Worm (Caenorhabditis elegans) whole organism, late embryonic: ENCODE measurements around the gene csn-5.
A peak's percentile ranks its signal among the peaks of the same experiment; 100 is the strongest.

Experiments
- C08G9.2 ChIP-seq: sonication (generic microtip); optimal IDR thresholded peaks from 2 replicates; lab custom pipeline; 2016; ENCODE audit warnings: mild to moderate bottlenecking, missing genetic modification characterization, moderate library complexity, missing compliant biosample characterization
- C38D4.7 ChIP-seq: fragments of 200-800 bp; sonication (Bioruptor generic); optimal IDR thresholded peaks from 2 replicates; lab custom pipeline; 2018; ENCODE audit warnings: mild to moderate bottlenecking, missing genetic modification characterization, moderate library complexity, missing compliant biosample characterization
- F13H6.1 ChIP-seq: sonication (generic microtip); optimal IDR thresholded peaks from 2 replicates; lab custom pipeline; 2016; ENCODE audit warnings: missing genetic modification characterization, missing compliant biosample characterization
- K02D7.2 ChIP-seq: sonication (generic microtip); optimal IDR thresholded peaks from 2 replicates; lab custom pipeline; 2017; ENCODE audit warnings: mild to moderate bottlenecking, missing genetic modification characterization, missing compliant biosample characterization
- K09A11.1 ChIP-seq: sonication (generic microtip); optimal IDR thresholded peaks from 2 replicates; lab custom pipeline; 2017; ENCODE audit warnings: antibody characterized with exemption, mild to moderate bottlenecking, missing genetic modification characterization, missing compliant biosample characterization; ENCODE audit not compliant: insufficient read depth
- T23F11.4 ChIP-seq: fragments of 200-800 bp; sonication (Bioruptor generic); optimal IDR thresholded peaks from 2 replicates; lab custom pipeline; 2018; ENCODE audit warnings: mild to moderate bottlenecking, missing genetic modification characterization, missing compliant biosample characterization
- ahr-1 ChIP-seq: sonication (generic microtip); optimal IDR thresholded peaks from 2 replicates; lab custom pipeline; 2016; ENCODE audit warnings: missing genetic modification characterization, missing compliant biosample characterization
- ama-1 ChIP-seq: fragments of 150-350 bp; optimal IDR thresholded peaks from 2 replicates; lab custom pipeline; 2014
- ceh-18 ChIP-seq: sonication (generic microtip); optimal IDR thresholded peaks from 2 replicates; lab custom pipeline; 2016; ENCODE audit warnings: missing genetic modification characterization, missing compliant biosample characterization
- ceh-19 ChIP-seq: fragments of 200-800 bp; sonication (Bioruptor generic); optimal IDR thresholded peaks from 2 replicates; lab custom pipeline; 2018; ENCODE audit warnings: mild to moderate bottlenecking, missing genetic modification characterization, missing compliant biosample characterization
- ceh-2 ChIP-seq: sonication (generic microtip); optimal IDR thresholded peaks from 2 replicates; lab custom pipeline; 2016; ENCODE audit warnings: missing genotype, missing genetic modification characterization, missing compliant biosample characterization
- ceh-22 ChIP-seq: sonication (generic microtip); optimal IDR thresholded peaks from 2 replicates; lab custom pipeline; 2017; ENCODE audit warnings: missing biosample characterization, missing genetic modification characterization
- ceh-31 ChIP-seq: sonication (generic microtip); optimal IDR thresholded peaks from 2 replicates; lab custom pipeline; 2016; ENCODE audit warnings: missing genetic modification characterization, missing compliant biosample characterization
- che-1 ChIP-seq: sonication (generic microtip); optimal IDR thresholded peaks from 2 replicates; lab custom pipeline; 2016; ENCODE audit warnings: mild to moderate bottlenecking, missing genetic modification characterization, missing compliant biosample characterization
- dmd-4 ChIP-seq: sonication (generic microtip); optimal IDR thresholded peaks from 2 replicates; lab custom pipeline; 2016; ENCODE audit warnings: borderline replicate concordance, missing genetic modification characterization, missing compliant biosample characterization
- eyg-1 ChIP-seq: sonication (generic microtip); optimal IDR thresholded peaks from 2 replicates; lab custom pipeline; 2016; ENCODE audit warnings: missing genotype, missing genetic modification characterization, missing compliant biosample characterization
- fax-1 ChIP-seq: sonication (generic microtip); optimal IDR thresholded peaks from 2 replicates; lab custom pipeline; 2016; ENCODE audit warnings: missing genotype, missing genetic modification characterization, missing compliant biosample characterization
- fkh-6 ChIP-seq: sonication (generic microtip); optimal IDR thresholded peaks from 2 replicates; lab custom pipeline; 2016; ENCODE audit warnings: missing genetic modification characterization, missing compliant biosample characterization
- gmeb-2 ChIP-seq: sonication (generic microtip); optimal IDR thresholded peaks from 2 replicates; lab custom pipeline; 2016; ENCODE audit warnings: missing genetic modification characterization, inconsistent platforms, missing compliant biosample characterization
- hlh-13 ChIP-seq: fragments of 200-800 bp; sonication (Bioruptor generic); optimal IDR thresholded peaks from 2 replicates; lab custom pipeline; 2018; ENCODE audit warnings: mild to moderate bottlenecking, missing genetic modification characterization, missing compliant biosample characterization
- hlh-15 ChIP-seq: sonication (generic microtip); optimal IDR thresholded peaks from 2 replicates; lab custom pipeline; 2016; ENCODE audit warnings: missing genetic modification characterization, missing compliant biosample characterization
- hlh-30 ChIP-seq: sonication (generic microtip); optimal IDR thresholded peaks from 2 replicates; lab custom pipeline; 2017; ENCODE audit warnings: antibody characterized with exemption, missing genetic modification characterization, missing compliant biosample characterization; ENCODE audit not compliant: insufficient read depth
- hlh-6 ChIP-seq: sonication (generic microtip); optimal IDR thresholded peaks from 2 replicates; lab custom pipeline; 2016; ENCODE audit warnings: missing genotype, missing genetic modification characterization, missing compliant biosample characterization
- hlh-8 ChIP-seq: sonication (generic microtip); optimal IDR thresholded peaks from 2 replicates; lab custom pipeline; 2016; ENCODE audit warnings: missing genotype, missing genetic modification characterization, missing compliant biosample characterization
- pat-9 ChIP-seq: fragments of 200-800 bp; sonication (Bioruptor generic); optimal IDR thresholded peaks from 2 replicates; lab custom pipeline; 2018; ENCODE audit warnings: mild to moderate bottlenecking, missing genetic modification characterization, moderate library complexity, missing compliant biosample characterization
- pha-2 ChIP-seq: sonication (generic microtip); optimal IDR thresholded peaks from 2 replicates; lab custom pipeline; 2017; ENCODE audit warnings: mild to moderate bottlenecking, missing genetic modification characterization, missing compliant biosample characterization
- pha-4 ChIP-seq: fragments of 150-350 bp; optimal IDR thresholded peaks from 2 replicates; lab custom pipeline; 2018; ENCODE audit warnings: missing biosample characterization, missing genetic modification reagents, missing genetic modification characterization
- pros-1 ChIP-seq: fragments of 150-350 bp; optimal IDR thresholded peaks from 2 replicates; lab custom pipeline; 2014; ENCODE audit warnings: missing biosample characterization, missing genetic modification reagents, missing genetic modification characterization
- sdc-2 ChIP-seq: sonication (generic microtip); optimal IDR thresholded peaks from 2 replicates; lab custom pipeline; 2016; ENCODE audit warnings: missing genotype, missing genetic modification characterization, missing compliant biosample characterization
- sox-4 ChIP-seq: sonication (generic microtip); optimal IDR thresholded peaks from 2 replicates; lab custom pipeline; 2017; ENCODE audit warnings: mild to moderate bottlenecking, missing genetic modification characterization, inconsistent platforms, missing compliant biosample characterization
- tbx-2 ChIP-seq: sonication (generic microtip); optimal IDR thresholded peaks from 2 replicates; lab custom pipeline; 2016; ENCODE audit warnings: missing genetic modification characterization, missing compliant biosample characterization
- tbx-7 ChIP-seq: sonication (generic microtip); optimal IDR thresholded peaks from 2 replicates; lab custom pipeline; 2016; ENCODE audit warnings: missing genotype, missing genetic modification characterization, missing compliant biosample characterization
- unc-3 ChIP-seq, 2 experiments: fragments of 200-800 bp in 1 of 2; sonication (Bioruptor generic) in 1 of 2; sonication (generic microtip) in 1 of 2; conservative IDR thresholded peaks in 1 of 2; optimal IDR thresholded peaks in 1 of 2; 2 replicates each; pipeline versions ENCODE4 v1.3.6 to Lab custom; 2016 to 2022; ENCODE audit warnings: missing compliant biosample characterization in 2 of 2, missing genetic modification characterization in 2 of 2, missing genetic modification reagents in 1 of 2
- zip-5 ChIP-seq: sonication (generic microtip); optimal IDR thresholded peaks from 2 replicates; lab custom pipeline; 2016; ENCODE audit warnings: missing genetic modification characterization, missing compliant biosample characterization

Gene csn-5

ce11 chrIV:5604465-5604864 lies 44.9 kb upstream of the csn-5 start (continued):
- TF ChIP-seq K09A11.1 (tag; lab: Kevin White, UChicago) (no peak), hlh-13 (GFP tag; lab: Kevin White, UChicago) (no peak), che-1 (tag; lab: Kevin White, UChicago) (no peak), ceh-19 (GFP tag; lab: Kevin White, UChicago) (peak; percentile 37), hlh-15 (tag; lab: Kevin White, UChicago) (no peak), F13H6.1 (tag; lab: Kevin White, UChicago) (peak; percentile 75), hlh-8 (tag; lab: Kevin White, UChicago) (no peak)

- TF ChIP-seq ceh-18 (tag; lab: Kevin White, UChicago): no peak
- no peak for TF ChIP-seq hlh-8 (tag; lab: Kevin White, UChicago)
- no peak for TF ChIP-seq sox-4 (tag; lab: Kevin White, UChicago)
- no peak for TF ChIP-seq eyg-1 (tag; lab: Kevin White, UChicago)
- TF ChIP-seq T23F11.4 (GFP tag; lab: Kevin White, UChicago): no peak
- TF ChIP-seq zip-5: no peak
- TF ChIP-seq ceh-19 (GFP tag; lab: Kevin White, UChicago): no peak
- no peak for TF ChIP-seq ceh-22 (tag; lab: Kevin White, UChicago)
- TF ChIP-seq ama-1 (lab: Kevin White, UChicago): no peak
- TF ChIP-seq K02D7.2: no peak
- no peak for TF ChIP-seq tbx-7 (tag; lab: Kevin White, UChicago)
- no peak for TF ChIP-seq dmd-4
- no peak for TF ChIP-seq F13H6.1 (tag; lab: Kevin White, UChicago)
- no peak for TF ChIP-seq hlh-13 (GFP tag; lab: Kevin White, UChicago)
- TF ChIP-seq K09A11.1 (tag; lab: Kevin White, UChicago): no peak
- no peak for TF ChIP-seq C38D4.7 (GFP tag; lab: Kevin White, UChicago)
- TF ChIP-seq pha-4: no peak
- no peak for TF ChIP-seq C08G9.2 (tag; lab: Kevin White, UChicago)
Observed at ce11 chrIV:5605225-5605624, 44.1 kb upstream of the csn-5 start.

- TF ChIP-seq hlh-30 (tag; lab: Kevin White, UChicago): peak; percentile 50
- TF ChIP-seq tbx-7 (tag; lab: Kevin White, UChicago): no peak
- no peak for TF ChIP-seq hlh-6 (tag; lab: Kevin White, UChicago)
- TF ChIP-seq tbx-2 (tag; lab: Kevin White, UChicago): no peak
- TF ChIP-seq ceh-31: peak; percentile 14
- TF ChIP-seq pha-2 (tag; lab: Kevin White, UChicago): no peak
- TF ChIP-seq sdc-2 (tag; lab: Kevin White, UChicago): no peak
- TF ChIP-seq zip-5: no peak
- TF ChIP-seq ceh-18 (tag; lab: Kevin White, UChicago): peak; percentile 48
Observed at ce11 chrIV:5607343-5607742, 42.0 kb upstream of the csn-5 start.

ce11 chrIV:5614558-5615026 lies 34.7 kb upstream of the csn-5 start, which contains the start of gene C39H7.4:
TSS of gene C39H7.4 (minus strand) at chrIV:5614608.
- no peak for TF ChIP-seq ahr-1
- TF ChIP-seq K02D7.2: no peak
- no peak for TF ChIP-seq T23F11.4 (GFP tag; lab: Kevin White, UChicago)
- TF ChIP-seq unc-3 (GFP tag; conservative IDR thresholded peaks at IDR 0.05; lab: Robert Waterston, UW): no peak
- no peak for TF ChIP-seq unc-3 (tag; optimal IDR thresholded peaks at IDR 0.05; lab: Kevin White, UChicago)
- TF ChIP-seq pros-1 (tag; lab: Kevin White, UChicago): no peak
- TF ChIP-seq ceh-2 (tag; lab: Kevin White, UChicago): no peak
- no peak for TF ChIP-seq ama-1 (lab: Kevin White, UChicago)
- TF ChIP-seq pat-9 (tag; lab: Kevin White, UChicago): no peak
- TF ChIP-seq hlh-13 (GFP tag; lab: Kevin White, UChicago): no peak
- no peak for TF ChIP-seq ceh-19 (GFP tag; lab: Kevin White, UChicago)

ce11 chrIV:5619643-5620042 lies 29.7 kb upstream of the csn-5 start, which contains the start of gene srsx-16:
TSS of gene srsx-16 (minus strand) at chrIV:5619743.
- TF ChIP-seq gmeb-2 (tag; lab: Kevin White, UChicago): no peak
- no peak for TF ChIP-seq fax-1
- no peak for TF ChIP-seq T23F11.4 (GFP tag; lab: Kevin White, UChicago)
- no peak for TF ChIP-seq fkh-6 (tag; lab: Kevin White, UChicago)
